Fruit fly (Drosophila melanogaster) whole organism, embryonic: Measurements from ENCODE around the gene Grip75.

Source experiments
- Bgb ChIP-seq: fragments of 200-800 bp; sonication (Bioruptor generic); IDR thresholded peaks from 2 replicates; pipeline ENCODE4 v1.3.6; 2022; ENCODE audit warnings: missing biosample characterization, missing genetic modification characterization; ENCODE audit not compliant: partially characterized antibody
- CG13287 ChIP-seq: fragments of 200-800 bp; sonication (Bioruptor generic); IDR thresholded peaks from 2 replicates; pipeline ENCODE4 v1.3.6; 2022; ENCODE audit warnings: missing biosample characterization, missing genetic modification characterization; ENCODE audit not compliant: partially characterized antibody
- CG15479 ChIP-seq: fragments of 200-800 bp; sonication (Bioruptor generic); optimal IDR thresholded peaks from 3 replicates; lab custom pipeline; 2019; ENCODE audit warnings: missing biosample characterization, mild to moderate bottlenecking, missing genetic modification characterization, moderate library complexity
- CG17359 ChIP-seq: fragments of 200-800 bp; sonication (Bioruptor generic); optimal IDR thresholded peaks from 3 replicates; lab custom pipeline; 2018; ENCODE audit warnings: missing biosample characterization, mild to moderate bottlenecking, missing genetic modification characterization, moderate library complexity
- CG18011 ChIP-seq: fragments of 200-800 bp; sonication (Bioruptor generic); optimal IDR thresholded peaks from 2 replicates; lab custom pipeline; 2017; ENCODE audit warnings: missing biosample characterization, missing genetic modification characterization, mild to moderate bottlenecking, moderate library complexity, missing genotype
- CG18262 ChIP-seq: fragments of 200-800 bp; optimal IDR thresholded peaks from 3 replicates; lab custom pipeline; 2019; ENCODE audit warnings: missing biosample characterization, mild to moderate bottlenecking, missing genetic modification characterization, moderate library complexity
- CG2116 ChIP-seq: fragments of 200-800 bp; sonication (Bioruptor generic); optimal IDR thresholded peaks from 3 replicates; lab custom pipeline; 2018; ENCODE audit warnings: missing biosample characterization, mild to moderate bottlenecking, missing genetic modification characterization
- CG2129 ChIP-seq: fragments of 200-800 bp; sonication (Bioruptor generic); IDR thresholded peaks from 2 replicates; pipeline ENCODE4 v1.3.6; 2022; ENCODE audit warnings: missing biosample characterization, missing genetic modification characterization; ENCODE audit not compliant: partially characterized antibody
- CG30020 ChIP-seq: fragments of 200-800 bp; optimal IDR thresholded peaks from 2 replicates; lab custom pipeline; 2019; ENCODE audit warnings: missing biosample characterization, mild to moderate bottlenecking, missing genetic modification characterization, moderate library complexity
- CG31441 ChIP-seq: fragments of 200-800 bp; sonication (Bioruptor generic); IDR thresholded peaks from 2 replicates; pipeline ENCODE4 v1.3.6; 2022; ENCODE audit warnings: missing biosample characterization, missing genetic modification characterization
- CG32772 ChIP-seq: fragments of 200-800 bp; sonication (Bioruptor generic); IDR thresholded peaks from 2 replicates; pipeline ENCODE4 v1.3.6; 2022; ENCODE audit warnings: missing biosample characterization, missing genetic modification characterization
- CG34224 ChIP-seq: fragments of 200-800 bp; sonication (Bioruptor generic); IDR thresholded peaks from 3 replicates; pipeline ENCODE4 v1.3.6; 2022; ENCODE audit warnings: missing biosample characterization, missing genetic modification characterization; ENCODE audit not compliant: partially characterized antibody
- CG3726 ChIP-seq: fragments of 200-800 bp; sonication (Bioruptor generic); IDR thresholded peaks from 3 replicates; pipeline ENCODE4, ENCODE4 v1.3.6; 2022; ENCODE audit warnings: missing biosample characterization, missing genetic modification characterization
- CG3847 ChIP-seq: fragments of 200-800 bp; sonication (Bioruptor generic); IDR thresholded peaks from 2 replicates; pipeline ENCODE4 v1.3.6; 2022; ENCODE audit warnings: missing biosample characterization, missing genetic modification characterization
- CG4617 ChIP-seq: fragments of 200-800 bp; sonication (Bioruptor generic); optimal IDR thresholded peaks from 3 replicates; lab custom pipeline; 2016; ENCODE audit warnings: missing biosample characterization, missing genetic modification characterization, borderline replicate concordance
- CG6791 ChIP-seq: fragments of 200-800 bp; sonication (Bioruptor generic); IDR thresholded peaks from 3 replicates; pipeline ENCODE4 v1.3.6; 2022; ENCODE audit warnings: missing biosample characterization, missing genetic modification characterization; ENCODE audit not compliant: partially characterized antibody
- CG8089 ChIP-seq: fragments of 200-800 bp; sonication (Bioruptor generic); optimal IDR thresholded peaks from 3 replicates; lab custom pipeline; 2016; ENCODE audit warnings: missing biosample characterization, missing genetic modification characterization
- D19A ChIP-seq: fragments of 200-800 bp; optimal IDR thresholded peaks from 3 replicates; lab custom pipeline; 2019; ENCODE audit warnings: missing biosample characterization, mild to moderate bottlenecking, missing genetic modification characterization, moderate library complexity
- Doc3 ChIP-seq: fragments of 200-800 bp; sonication (Bioruptor generic); IDR thresholded peaks from 3 replicates; pipeline ENCODE4 v1.3.6; 2022; ENCODE audit warnings: missing biosample characterization, missing genetic modification characterization; ENCODE audit not compliant: partially characterized antibody
- Dp ChIP-seq: fragments of 200-800 bp; sonication (Bioruptor generic); optimal IDR thresholded peaks from 2 replicates; lab custom pipeline; 2018; ENCODE audit warnings: missing biosample characterization, mild to moderate bottlenecking, missing genetic modification characterization, moderate library complexity
- E2f2 ChIP-seq: fragments of 200-800 bp; sonication (Bioruptor generic); IDR thresholded peaks from 2 replicates; pipeline ENCODE4 v1.3.6; 2022; ENCODE audit warnings: missing biosample characterization, missing genetic modification characterization
- HLH4C ChIP-seq: fragments of 200-800 bp; sonication (Bioruptor generic); IDR thresholded peaks from 3 replicates; pipeline ENCODE4 v1.3.6; 2022; ENCODE audit warnings: missing biosample characterization, missing genetic modification characterization; ENCODE audit not compliant: partially characterized antibody
- Myb ChIP-seq: fragments of 200-800 bp; sonication (Bioruptor generic); optimal IDR thresholded peaks from 2 replicates; lab custom pipeline; 2016; ENCODE audit warnings: missing biosample characterization, missing genetic modification characterization
- Opbp ChIP-seq: fragments of 200-800 bp; sonication (Bioruptor generic); IDR thresholded peaks from 3 replicates; pipeline ENCODE4 v1.3.6; 2022; ENCODE audit warnings: missing biosample characterization, missing genetic modification characterization; ENCODE audit not compliant: partially characterized antibody
- Pdp1 ChIP-seq, 2 experiments: fragments of 200-800 bp; sonication (Bioruptor generic); optimal IDR thresholded peaks; 3 replicates each; lab custom pipeline; 2016; ENCODE audit warnings: missing biosample characterization in 2 of 2, missing genetic modification characterization in 2 of 2, mild to moderate bottlenecking in 1 of 2, moderate library complexity in 1 of 2
- Rfx ChIP-seq: fragments of 200-800 bp; sonication (Bioruptor generic); IDR thresholded peaks from 2 replicates; pipeline ENCODE4 v1.3.6; 2022; ENCODE audit warnings: missing biosample characterization, missing genetic modification characterization
- Scr ChIP-seq: fragments of 200-800 bp; sonication (Bioruptor generic); IDR thresholded peaks from 2 replicates; pipeline ENCODE4 v1.3.6; 2022; ENCODE audit warnings: missing biosample characterization, missing genetic modification characterization; ENCODE audit not compliant: partially characterized antibody
- Sry-δ ChIP-seq: fragments of 200-800 bp; sonication (Bioruptor generic); optimal IDR thresholded peaks from 2 replicates; lab custom pipeline; 2016; ENCODE audit warnings: missing biosample characterization, missing genetic modification characterization
- Taf1 ChIP-seq: fragments of 200-800 bp; sonication (Bioruptor generic); IDR thresholded peaks from 2 replicates; pipeline ENCODE4 v1.3.6; 2022; ENCODE audit warnings: missing biosample characterization, missing genetic modification characterization
- al ChIP-seq: fragments of 200-800 bp; sonication (Bioruptor generic); IDR thresholded peaks from 2 replicates; pipeline ENCODE4 v1.3.6; 2022; ENCODE audit warnings: missing biosample characterization, missing genetic modification characterization
- amos ChIP-seq: fragments of 200-800 bp; sonication (Bioruptor generic); IDR thresholded peaks from 2 replicates; pipeline ENCODE4 v1.3.6; 2022; ENCODE audit warnings: missing biosample characterization, missing genetic modification characterization; ENCODE audit not compliant: partially characterized antibody
- bbx ChIP-seq: fragments of 200-800 bp; sonication (Bioruptor generic); IDR thresholded peaks from 2 replicates; pipeline ENCODE4 v1.3.6; 2022; ENCODE audit warnings: missing biosample characterization, missing genetic modification characterization; ENCODE audit not compliant: partially characterized antibody
- croc ChIP-seq: fragments of 200-800 bp; sonication (Bioruptor generic); conservative IDR thresholded peaks from 3 replicates; pipeline ENCODE4 v1.3.6; 2022; ENCODE audit warnings: missing biosample characterization, missing genetic modification characterization
- crp ChIP-seq, 2 experiments: fragments of 200-800 bp; sonication (Bioruptor generic); optimal IDR thresholded peaks; 2 replicates in 1 of 2; 3 replicates in 1 of 2; lab custom pipeline; 2017; ENCODE audit warnings: missing biosample characterization in 2 of 2, missing genetic modification characterization in 2 of 2, mild to moderate bottlenecking in 1 of 2, moderate library complexity in 1 of 2
- da ChIP-seq: fragments of 200-800 bp; sonication (Bioruptor generic); optimal IDR thresholded peaks from 2 replicates; lab custom pipeline; 2016; ENCODE audit warnings: missing biosample characterization, missing genetic modification characterization
- eve ChIP-seq, 2 experiments: fragments of >200 bp; optimal IDR thresholded peaks; 2 replicates each; lab custom pipeline; 2017; ENCODE audit warnings: missing biosample characterization in 2 of 2, missing genetic modification characterization in 2 of 2
- hbn ChIP-seq: fragments of 200-800 bp; sonication (Bioruptor generic); IDR thresholded peaks from 2 replicates; pipeline ENCODE4 v1.3.6; 2022; ENCODE audit warnings: missing biosample characterization, missing genetic modification characterization; ENCODE audit not compliant: partially characterized antibody
- jing ChIP-seq: fragments of 200-800 bp; sonication (Bioruptor generic); optimal IDR thresholded peaks from 2 replicates; lab custom pipeline; 2018; ENCODE audit warnings: missing biosample characterization, mild to moderate bottlenecking, missing genetic modification characterization
- jumu ChIP-seq: fragments of 200-800 bp; sonication (Bioruptor generic); optimal IDR thresholded peaks from 3 replicates; lab custom pipeline; 2016; ENCODE audit warnings: missing biosample characterization, missing genetic modification characterization
- mld ChIP-seq: fragments of 200-800 bp; sonication (Bioruptor generic); IDR thresholded peaks from 3 replicates; pipeline ENCODE4 v1.3.6; 2022; ENCODE audit warnings: missing biosample characterization, missing genetic modification characterization; ENCODE audit not compliant: partially characterized antibody
- nerfin-1 ChIP-seq: fragments of 200-800 bp; sonication (Bioruptor generic); optimal IDR thresholded peaks from 3 replicates; lab custom pipeline; 2019; ENCODE audit warnings: missing biosample characterization, mild to moderate bottlenecking, missing genetic modification characterization, moderate library complexity
- sd ChIP-seq: fragments of 200-800 bp; sonication (Bioruptor generic); optimal IDR thresholded peaks from 3 replicates; lab custom pipeline; 2018; ENCODE audit warnings: missing biosample characterization, mild to moderate bottlenecking, missing genetic modification characterization, moderate library complexity
- so ChIP-seq: fragments of 200-800 bp; sonication (Bioruptor generic); IDR thresholded peaks from 3 replicates; pipeline ENCODE4 v1.3.6; 2022; ENCODE audit warnings: missing biosample characterization, missing genetic modification characterization
- sr ChIP-seq: fragments of 200-800 bp; sonication (Bioruptor generic); IDR thresholded peaks from 3 replicates; pipeline ENCODE4 v1.3.6; 2022; ENCODE audit warnings: missing biosample characterization, missing genetic modification characterization
- stwl ChIP-seq: fragments of 200-800 bp; sonication (Bioruptor generic); optimal IDR thresholded peaks from 3 replicates; lab custom pipeline; 2018; ENCODE audit warnings: missing biosample characterization, mild to moderate bottlenecking, missing genetic modification characterization, moderate library complexity
- twi ChIP-seq: fragments of 200-800 bp; optimal IDR thresholded peaks from 2 replicates; lab custom pipeline; 2019; ENCODE audit warnings: missing biosample characterization, mild to moderate bottlenecking, missing genetic modification characterization, moderate library complexity
- wek ChIP-seq: fragments of 200-800 bp; sonication (Bioruptor generic); optimal IDR thresholded peaks from 3 replicates; lab custom pipeline; 2018; ENCODE audit warnings: missing biosample characterization, mild to moderate bottlenecking, missing genetic modification characterization, moderate library complexity
- zen2 ChIP-seq: fragments of 200-800 bp; sonication (Bioruptor generic); IDR thresholded peaks from 3 replicates; pipeline ENCODE4 v1.3.6; 2022; ENCODE audit warnings: missing biosample characterization, missing genetic modification characterization; ENCODE audit not compliant: partially characterized antibody

The Grip75 gene

dm6 chr2L:10483073-10483472, at the start of gene Grip75:
Gene Grip75 (plus strand): TSS chr2L:10483295.
- peak; percentile 15 for TF ChIP-seq nerfin-1
- no peak for TF ChIP-seq CG17359 (tag; lab: Kevin White, UChicago)
- TF ChIP-seq mld (GFP tag; lab: Robert Waterston, UW) = 0 out of 3 replicates have a peak, but pooled peaks have one; percentile 18
- peak; percentile 67 for TF ChIP-seq amos
- TF ChIP-seq D19A (tag; lab: Kevin White, UChicago) = no peak
- peak; percentile 29; the same call in 1 of the 3 replicates for TF ChIP-seq Doc3
- peak; percentile 75 for TF ChIP-seq CG6791 (GFP tag; lab: Robert Waterston, UW)
- TF ChIP-seq Pdp1 (GFP tag; optimal IDR thresholded peaks at IDR 0.05; lab: Kevin White, UChicago) = no peak
- TF ChIP-seq CG4617 (GFP tag; lab: Kevin White, UChicago) = no peak
- TF ChIP-seq Sry-δ (GFP tag; lab: Kevin White, UChicago) = peak; percentile 86
- TF ChIP-seq HLH4C (GFP tag; lab: Robert Waterston, UW) = peak; percentile 32; the same call in 1 of the 3 replicates
- peak; percentile 56 for TF ChIP-seq CG15479 (GFP tag; lab: Kevin White, UChicago)
- TF ChIP-seq al (GFP tag; lab: Robert Waterston, UW) = no peak
- no peak for TF ChIP-seq CG3847 (GFP tag; lab: Robert Waterston, UW)
- TF ChIP-seq jumu (GFP tag; lab: Kevin White, UChicago) = no peak
- TF ChIP-seq Scr (GFP tag; lab: Robert Waterston, UW) = peak; percentile 58
- no peak for TF ChIP-seq Taf1 (GFP tag; lab: Robert Waterston, UW)
- peak; percentile 66 for TF ChIP-seq CG34224 (GFP tag; lab: Robert Waterston, UW)
- TF ChIP-seq CG3726 (GFP tag; lab: Robert Waterston, UW) = no peak
- TF ChIP-seq hbn (GFP tag; lab: Robert Waterston, UW) = 0 out of 2 replicates have a peak, but pooled peaks have one; percentile 22
- TF ChIP-seq CG32772 (GFP tag; lab: Robert Waterston, UW) = no peak
- TF ChIP-seq CG2116 (GFP tag; lab: Kevin White, UChicago) = peak; percentile 41
- peak; percentile 74 for TF ChIP-seq CG13287 (GFP tag; lab: Robert Waterston, UW)
- no peak for TF ChIP-seq sd (tag; lab: Kevin White, UChicago)
- TF ChIP-seq eve (GFP tag; optimal IDR thresholded peaks at IDR 0.05; lab: Kevin White, UChicago) = no peak
- no peak for TF ChIP-seq CG31441
- TF ChIP-seq crp (GFP tag; optimal IDR thresholded peaks at IDR 0.05; lab: Kevin White, UChicago) = peak in 1 of 2 experiments; percentile 51
- TF ChIP-seq CG8089 (GFP tag; lab: Kevin White, UChicago) = no peak
- TF ChIP-seq da (GFP tag; lab: Kevin White, UChicago) = no peak
- peak; percentile 32 for TF ChIP-seq twi (tag; lab: Kevin White, UChicago)
- TF ChIP-seq sr (GFP tag; lab: Robert Waterston, UW) = no peak
- TF ChIP-seq CG2129 (GFP tag; lab: Robert Waterston, UW) = 0 out of 2 replicates have a peak, but pooled peaks have one; percentile 20
- TF ChIP-seq CG18011 (GFP tag; lab: Kevin White, UChicago) = no peak
- TF ChIP-seq Bgb = peak; percentile 61
- TF ChIP-seq bbx (GFP tag; lab: Robert Waterston, UW) = peak; percentile 62
- TF ChIP-seq Myb = peak; percentile 49
- peak; percentile 53 for TF ChIP-seq stwl (tag; lab: Kevin White, UChicago)
- peak; percentile 57; the same call in 2 of the 3 replicates for TF ChIP-seq Opbp (GFP tag; lab: Robert Waterston, UW)
- TF ChIP-seq CG30020 (tag; lab: Kevin White, UChicago) = peak; percentile 21
- TF ChIP-seq croc = no peak
- no peak for TF ChIP-seq jing (GFP tag; lab: Kevin White, UChicago)
- no peak for TF ChIP-seq so (GFP tag; lab: Robert Waterston, UW)
- TF ChIP-seq Rfx (GFP tag; lab: Robert Waterston, UW) = no peak
- TF ChIP-seq Dp (GFP tag; lab: Kevin White, UChicago) = peak; percentile 95
- TF ChIP-seq E2f2 = peak; percentile 94
- TF ChIP-seq CG18262 (tag; lab: Kevin White, UChicago) = no peak
- peak; percentile 51; the same call in 2 of the 3 replicates for TF ChIP-seq zen2 (GFP tag; lab: Robert Waterston, UW)
- peak; percentile 99 for TF ChIP-seq wek (GFP tag; lab: Kevin White, UChicago)
